Fruit fly (Drosophila melanogaster) whole organism, embryonic: ENCODE measurements around the gene Lmpt.

Source experiments
- B-H2 ChIP-seq: fragments of 200-800 bp; sonication (Bioruptor generic); optimal IDR thresholded peaks from 2 replicates; lab custom pipeline; 2018; ENCODE audit warnings: missing biosample characterization, mild to moderate bottlenecking, missing genetic modification characterization
- Bgb ChIP-seq: fragments of 200-800 bp; sonication (Bioruptor generic); IDR thresholded peaks from 2 replicates; pipeline ENCODE4 v1.3.6; 2022; ENCODE audit warnings: missing biosample characterization, missing genetic modification characterization; ENCODE audit not compliant: partially characterized antibody
- CG10366 ChIP-seq: fragments of 200-800 bp; sonication (Bioruptor generic); IDR thresholded peaks from 2 replicates; pipeline ENCODE4 v1.3.6; 2022; ENCODE audit warnings: missing biosample characterization, missing genetic modification characterization
- CG11456 ChIP-seq: fragments of 200-800 bp; sonication (Bioruptor generic); IDR thresholded peaks from 3 replicates; pipeline ENCODE4 v1.3.6; 2022; ENCODE audit warnings: missing biosample characterization, missing genetic modification characterization
- CG12391 ChIP-seq: fragments of 200-800 bp; sonication (Bioruptor generic); optimal IDR thresholded peaks from 3 replicates; lab custom pipeline; 2018; ENCODE audit warnings: missing biosample characterization, mild to moderate bottlenecking, missing genetic modification characterization, moderate library complexity
- CG13287 ChIP-seq: fragments of 200-800 bp; sonication (Bioruptor generic); IDR thresholded peaks from 2 replicates; pipeline ENCODE4 v1.3.6; 2022; ENCODE audit warnings: missing biosample characterization, missing genetic modification characterization; ENCODE audit not compliant: partially characterized antibody
- CG14860 ChIP-seq: fragments of 200-800 bp; sonication (Bioruptor generic); IDR thresholded peaks from 3 replicates; pipeline ENCODE4 v1.3.6; 2022; ENCODE audit warnings: missing biosample characterization, missing genetic modification characterization; ENCODE audit not compliant: partially characterized antibody
- CG15269 ChIP-seq: fragments of 200-800 bp; sonication (Bioruptor generic); optimal IDR thresholded peaks from 2 replicates; lab custom pipeline; 2018; ENCODE audit warnings: missing biosample characterization, mild to moderate bottlenecking, missing genetic modification characterization, moderate library complexity
- CG16863 ChIP-seq: fragments of 200-800 bp; sonication (Bioruptor generic); optimal IDR thresholded peaks from 3 replicates; lab custom pipeline; 2016; ENCODE audit warnings: missing biosample characterization, missing genetic modification characterization
- CG17186 ChIP-seq: fragments of 200-800 bp; sonication (Bioruptor generic); optimal IDR thresholded peaks from 3 replicates; lab custom pipeline; 2017; ENCODE audit warnings: missing biosample characterization, missing genetic modification reagents, missing genetic modification characterization
- CG2116 ChIP-seq: fragments of 200-800 bp; sonication (Bioruptor generic); optimal IDR thresholded peaks from 3 replicates; lab custom pipeline; 2018; ENCODE audit warnings: missing biosample characterization, mild to moderate bottlenecking, missing genetic modification characterization
- CG2129 ChIP-seq: fragments of 200-800 bp; sonication (Bioruptor generic); IDR thresholded peaks from 2 replicates; pipeline ENCODE4 v1.3.6; 2022; ENCODE audit warnings: missing biosample characterization, missing genetic modification characterization; ENCODE audit not compliant: partially characterized antibody
- CG2199 ChIP-seq: fragments of 200-800 bp; sonication (Bioruptor generic); IDR thresholded peaks from 3 replicates; pipeline ENCODE4 v1.3.6; 2022; ENCODE audit warnings: missing biosample characterization, missing genetic modification characterization
- CG2678 ChIP-seq: fragments of 200-800 bp; sonication (Bioruptor generic); optimal IDR thresholded peaks from 3 replicates; lab custom pipeline; 2019; ENCODE audit warnings: missing biosample characterization, mild to moderate bottlenecking, missing genetic modification characterization, moderate library complexity
- CG2712 ChIP-seq: fragments of 200-800 bp; optimal IDR thresholded peaks from 3 replicates; lab custom pipeline; 2019; ENCODE audit warnings: missing biosample characterization, mild to moderate bottlenecking, missing genetic modification characterization, moderate library complexity
- CG30403 ChIP-seq: fragments of 200-800 bp; sonication (Bioruptor generic); optimal IDR thresholded peaks from 3 replicates; lab custom pipeline; 2016; ENCODE audit warnings: missing biosample characterization, missing genetic modification characterization
- CG3163 ChIP-seq: fragments of 200-800 bp; sonication (Bioruptor generic); optimal IDR thresholded peaks from 3 replicates; lab custom pipeline; 2016; ENCODE audit warnings: missing biosample characterization, missing genetic modification characterization
- CG32767 ChIP-seq: fragments of 200-800 bp; sonication (Bioruptor generic); IDR thresholded peaks from 2 replicates; pipeline ENCODE4 v1.3.6; 2022; ENCODE audit warnings: missing biosample characterization, missing genetic modification characterization
- CG34376 ChIP-seq: fragments of 200-800 bp; sonication (Bioruptor generic); optimal IDR thresholded peaks from 2 replicates; lab custom pipeline; 2018; ENCODE audit warnings: missing biosample characterization, mild to moderate bottlenecking, missing genetic modification characterization
- CG4424 ChIP-seq: fragments of 200-800 bp; sonication (Bioruptor generic); optimal IDR thresholded peaks from 3 replicates; lab custom pipeline; 2016; ENCODE audit warnings: missing biosample characterization, missing genetic modification characterization
- CG7987 ChIP-seq: fragments of 200-800 bp; sonication (Bioruptor generic); optimal IDR thresholded peaks from 2 replicates; lab custom pipeline; 2018; ENCODE audit warnings: missing biosample characterization, mild to moderate bottlenecking, missing genetic modification characterization, moderate library complexity
- CG8290 ChIP-seq, 3 experiments: fragments of 200-800 bp; sonication (Bioruptor generic); optimal IDR thresholded peaks; 2 replicates each; lab custom pipeline; 2016 to 2019; ENCODE audit warnings: missing biosample characterization in 3 of 3, missing genetic modification characterization in 3 of 3, mild to moderate bottlenecking in 2 of 3, moderate library complexity in 1 of 3
- CG8359 ChIP-seq: fragments of 200-800 bp; sonication (Bioruptor generic); optimal IDR thresholded peaks from 2 replicates; lab custom pipeline; 2017; ENCODE audit warnings: missing biosample characterization, mild to moderate bottlenecking, missing genetic modification characterization, borderline replicate concordance
- CG9797 ChIP-seq: fragments of 200-800 bp; sonication (Bioruptor generic); optimal IDR thresholded peaks from 3 replicates; lab custom pipeline; 2018; ENCODE audit warnings: missing biosample characterization, mild to moderate bottlenecking, missing genetic modification characterization
- CG9932 ChIP-seq: fragments of 200-800 bp; sonication (Bioruptor generic); IDR thresholded peaks from 2 replicates; pipeline ENCODE4 v1.3.6; 2022; ENCODE audit warnings: missing biosample characterization, missing genetic modification characterization
- CHES-1-like ChIP-seq: fragments of 200-800 bp; sonication (Bioruptor generic); optimal IDR thresholded peaks from 2 replicates; lab custom pipeline; 2016; ENCODE audit warnings: missing biosample characterization, missing genetic modification characterization
- D19A ChIP-seq: fragments of 200-800 bp; optimal IDR thresholded peaks from 3 replicates; lab custom pipeline; 2019; ENCODE audit warnings: missing biosample characterization, mild to moderate bottlenecking, missing genetic modification characterization, moderate library complexity
- Dek ChIP-seq: fragments of 200-800 bp; sonication (Bioruptor generic); optimal IDR thresholded peaks from 3 replicates; lab custom pipeline; 2019; ENCODE audit warnings: missing biosample characterization, mild to moderate bottlenecking, missing genetic modification characterization, moderate library complexity
- E2f1 ChIP-seq: fragments of 200-800 bp; sonication (Bioruptor generic); IDR thresholded peaks from 2 replicates; pipeline ENCODE4 v1.3.6; 2022; ENCODE audit warnings: missing biosample characterization, missing genetic modification characterization
- Fer1 ChIP-seq: fragments of 200-800 bp; sonication (Bioruptor generic); optimal IDR thresholded peaks from 2 replicates; lab custom pipeline; 2017; ENCODE audit warnings: missing biosample characterization, mild to moderate bottlenecking, missing genetic modification characterization
- Hey ChIP-seq: fragments of 200-800 bp; sonication (Bioruptor generic); optimal IDR thresholded peaks from 3 replicates; lab custom pipeline; 2018; ENCODE audit warnings: missing biosample characterization, mild to moderate bottlenecking, missing genetic modification characterization
- Nf-YC ChIP-seq: fragments of 200-800 bp; optimal IDR thresholded peaks from 3 replicates; lab custom pipeline; 2019; ENCODE audit warnings: missing biosample characterization, mild to moderate bottlenecking, missing genetic modification characterization, moderate library complexity
- Scr ChIP-seq: fragments of 200-800 bp; sonication (Bioruptor generic); IDR thresholded peaks from 2 replicates; pipeline ENCODE4 v1.3.6; 2022; ENCODE audit warnings: missing biosample characterization, missing genetic modification characterization; ENCODE audit not compliant: partially characterized antibody
- Sry-δ ChIP-seq: fragments of 200-800 bp; sonication (Bioruptor generic); optimal IDR thresholded peaks from 2 replicates; lab custom pipeline; 2016; ENCODE audit warnings: missing biosample characterization, missing genetic modification characterization
- chinmo ChIP-seq: fragments of 200-800 bp; sonication (Bioruptor generic); IDR thresholded peaks from 4 replicates; pipeline ENCODE4 v1.3.6; 2022; ENCODE audit warnings: missing biosample characterization, missing genetic modification characterization; ENCODE audit not compliant: partially characterized antibody
- ems ChIP-seq: fragments of 200-800 bp; sonication (Bioruptor generic); optimal IDR thresholded peaks from 3 replicates; lab custom pipeline; 2016; ENCODE audit warnings: missing biosample characterization, missing genetic modification characterization
- eve ChIP-seq, 2 experiments: fragments of >200 bp; optimal IDR thresholded peaks; 2 replicates each; lab custom pipeline; 2017; ENCODE audit warnings: missing biosample characterization in 2 of 2, missing genetic modification characterization in 2 of 2
- gro ChIP-seq: fragments of 200-800 bp; sonication (Bioruptor generic); optimal IDR thresholded peaks from 2 replicates; lab custom pipeline; 2016; ENCODE audit warnings: missing biosample characterization, missing genetic modification characterization
- lov ChIP-seq, 2 experiments: fragments of 200-800 bp in 1 of 2; fragments of >200 bp in 1 of 2; sonication (Bioruptor generic) in 1 of 2; IDR thresholded peaks in 1 of 2; optimal IDR thresholded peaks in 1 of 2; 2 replicates in 1 of 2; 3 replicates in 1 of 2; pipeline versions ENCODE4 v1.3.6 to Lab custom; 2017 to 2022; ENCODE audit warnings: missing biosample characterization in 1 of 2, missing genetic modification characterization in 1 of 2
- phol ChIP-seq: fragments of 200-800 bp; sonication (Bioruptor generic); optimal IDR thresholded peaks from 3 replicates; lab custom pipeline; 2018; ENCODE audit warnings: missing biosample characterization, mild to moderate bottlenecking, missing genetic modification characterization, moderate library complexity
- pzg ChIP-seq: fragments of 200-800 bp; sonication (Bioruptor generic); optimal IDR thresholded peaks from 3 replicates; lab custom pipeline; 2018; ENCODE audit warnings: missing biosample characterization, mild to moderate bottlenecking, missing genetic modification characterization, moderate library complexity
- so ChIP-seq: fragments of 200-800 bp; sonication (Bioruptor generic); IDR thresholded peaks from 3 replicates; pipeline ENCODE4 v1.3.6; 2022; ENCODE audit warnings: missing biosample characterization, missing genetic modification characterization
- stwl ChIP-seq: fragments of 200-800 bp; sonication (Bioruptor generic); optimal IDR thresholded peaks from 3 replicates; lab custom pipeline; 2018; ENCODE audit warnings: missing biosample characterization, mild to moderate bottlenecking, missing genetic modification characterization, moderate library complexity
- ttk ChIP-seq: fragments of 200-800 bp; sonication (Bioruptor generic); IDR thresholded peaks from 2 replicates; pipeline ENCODE4 v2.1.2; 2022; ENCODE audit warnings: missing biosample characterization, missing genetic modification characterization
- vnd ChIP-seq: fragments of 200-800 bp; sonication (Bioruptor generic); IDR thresholded peaks from 3 replicates; pipeline ENCODE4 v1.3.6; 2022; ENCODE audit warnings: missing biosample characterization, missing genetic modification characterization; ENCODE audit not compliant: partially characterized antibody
- zfh1 ChIP-seq: fragments of 200-800 bp; sonication (Bioruptor generic); IDR thresholded peaks from 3 replicates; pipeline ENCODE4 v1.3.6; 2022; ENCODE audit warnings: missing biosample characterization, missing genetic modification characterization

Lmpt gene

DNA sequence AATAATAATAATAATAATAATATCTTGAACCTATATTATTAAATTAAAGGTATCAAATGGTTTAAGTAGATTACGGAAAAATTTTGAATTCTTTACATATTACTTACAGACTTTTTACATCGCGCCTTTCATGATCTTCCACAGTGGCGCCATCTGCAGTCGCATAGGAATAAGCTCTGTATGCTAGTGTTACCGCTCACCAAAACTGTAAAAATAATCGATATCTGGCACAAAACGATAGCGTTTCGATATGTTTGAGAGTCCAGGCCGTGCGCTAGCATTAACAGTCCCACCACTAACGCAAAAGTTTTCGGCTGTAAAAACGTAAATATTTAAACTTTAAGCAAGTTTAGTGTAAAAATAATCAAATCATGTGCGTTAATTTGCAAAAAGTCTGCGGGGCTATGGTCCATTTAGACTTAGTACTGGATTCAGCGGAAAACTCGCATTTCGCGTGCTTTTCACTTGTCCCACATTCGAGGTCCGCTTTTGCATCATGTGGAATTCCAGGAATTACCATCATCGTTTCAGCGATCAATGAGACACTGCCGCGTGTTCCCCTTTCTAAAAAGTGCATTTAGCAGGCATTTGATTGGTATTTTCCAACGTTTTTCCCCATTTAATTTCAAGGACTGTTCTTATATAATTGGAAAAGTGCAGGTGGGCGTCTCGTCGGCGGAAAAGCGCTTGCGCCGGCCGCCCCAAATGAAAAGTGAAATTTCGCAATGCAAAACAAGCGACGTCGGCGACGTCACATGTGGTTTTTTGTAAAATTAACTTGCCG, 90.3 kb downstream of the Lmpt start (continued):
- no peak for TF ChIP-seq so (GFP tag; lab: Robert Waterston, UW)
- TF ChIP-seq vnd (GFP tag; lab: Robert Waterston, UW): peak; percentile 76
- TF ChIP-seq stwl (tag; lab: Kevin White, UChicago): peak; percentile 93
- peak; percentile 31 for TF ChIP-seq CG15269 (tag; lab: Kevin White, UChicago)
- TF ChIP-seq CG17186 (GFP tag; lab: Kevin White, UChicago): peak; percentile 73
- peak; percentile 25 for TF ChIP-seq Fer1
- peak; percentile 62 for TF ChIP-seq CG2129
- peak; percentile 33 for TF ChIP-seq B-H2 (GFP tag; lab: Kevin White, UChicago)
- peak; percentile 57 for TF ChIP-seq CG9932
- no peak for TF ChIP-seq CG10366
- peak in 1 of 2 experiments; percentile 53 for TF ChIP-seq eve (GFP tag; optimal IDR thresholded peaks at IDR 0.05; lab: Kevin White, UChicago)
- TF ChIP-seq CG16863 (GFP tag; lab: Kevin White, UChicago): peak; percentile 14
- no peak for TF ChIP-seq lov (optimal IDR thresholded peaks at IDR 0.05; lab: Kevin White, UChicago)
- TF ChIP-seq lov (GFP tag; IDR thresholded peaks at IDR 0.05; lab: Robert Waterston, UW): no peak
- TF ChIP-seq Sry-δ (GFP tag; lab: Kevin White, UChicago): peak; percentile 95
- TF ChIP-seq Dek (tag; lab: Kevin White, UChicago): peak; percentile 40
- TF ChIP-seq Hey (tag; lab: Kevin White, UChicago): no peak
- TF ChIP-seq CHES-1-like (GFP tag; lab: Kevin White, UChicago): peak; percentile 16
- peak; percentile 5 for TF ChIP-seq CG2678 (tag; lab: Kevin White, UChicago)
- peak; percentile 83 for TF ChIP-seq Scr (GFP tag; lab: Robert Waterston, UW)
- no peak for TF ChIP-seq ttk (GFP tag; lab: Robert Waterston, UW)
- TF ChIP-seq Nf-YC (tag; lab: Kevin White, UChicago): peak; percentile 46
- no peak for TF ChIP-seq CG4424 (GFP tag; lab: Kevin White, UChicago)
- TF ChIP-seq Bgb: peak; percentile 97
- TF ChIP-seq CG2199 (GFP tag; lab: Robert Waterston, UW): 0 out of 3 replicates have a peak, but pooled peaks have one; percentile 52
- TF ChIP-seq pzg: peak; percentile 95
- peak; percentile 85; the same call in 3 of the 4 replicates for TF ChIP-seq chinmo
- TF ChIP-seq CG3163 (GFP tag; lab: Kevin White, UChicago): peak; percentile 39
- TF ChIP-seq CG7987 (GFP tag; lab: Kevin White, UChicago): peak; percentile 50
- peak; percentile 78 for TF ChIP-seq CG14860 (GFP tag; lab: Robert Waterston, UW)
- peak; percentile 51 for TF ChIP-seq gro (GFP tag; lab: Kevin White, UChicago)
- TF ChIP-seq CG8359 (GFP tag; lab: Kevin White, UChicago): no peak
- peak; percentile 15 for TF ChIP-seq D19A (tag; lab: Kevin White, UChicago)
- TF ChIP-seq CG2116 (GFP tag; lab: Kevin White, UChicago): peak; percentile 56
- TF ChIP-seq E2f1 (GFP tag; lab: Robert Waterston, UW): peak; percentile 21; the same call in 1 of the 2 replicates
- peak; percentile 29 for TF ChIP-seq CG12391 (tag; lab: Kevin White, UChicago)
- TF ChIP-seq CG32767 (GFP tag; lab: Robert Waterston, UW): 0 out of 2 replicates have a peak, but pooled peaks have one; percentile 19
- peak; percentile 30 for TF ChIP-seq phol (tag; lab: Kevin White, UChicago)
- peak; percentile 12 for TF ChIP-seq CG30403 (GFP tag; lab: Kevin White, UChicago)
- TF ChIP-seq ems: no peak
- peak; percentile 96 for TF ChIP-seq CG13287 (GFP tag; lab: Robert Waterston, UW)
- TF ChIP-seq CG8290 (GFP tag; optimal IDR thresholded peaks at IDR 0.05; lab: Kevin White, UChicago): peak; percentile 60
- peak in 1 of 2 experiments; percentile 81 for TF ChIP-seq CG8290 (tag; optimal IDR thresholded peaks at IDR 0.05; lab: Kevin White, UChicago)
- TF ChIP-seq CG11456: peak; percentile 46; the same call in 2 of the 3 replicates
- TF ChIP-seq CG34376 (GFP tag; lab: Kevin White, UChicago): peak; percentile 5
- TF ChIP-seq CG2712 (tag; lab: Kevin White, UChicago): peak; percentile 57
- TF ChIP-seq CG9797 (GFP tag; lab: Kevin White, UChicago): peak; percentile 79
- peak; percentile 49; the same call in 2 of the 3 replicates for TF ChIP-seq zfh1 (GFP tag; lab: Robert Waterston, UW)
